Fruit fly (Drosophila melanogaster): ENCODE data around the gene Elys.
A peak's percentile ranks its signal among the peaks of the same experiment; 100 is the strongest.

Gene Elys

DNA sequence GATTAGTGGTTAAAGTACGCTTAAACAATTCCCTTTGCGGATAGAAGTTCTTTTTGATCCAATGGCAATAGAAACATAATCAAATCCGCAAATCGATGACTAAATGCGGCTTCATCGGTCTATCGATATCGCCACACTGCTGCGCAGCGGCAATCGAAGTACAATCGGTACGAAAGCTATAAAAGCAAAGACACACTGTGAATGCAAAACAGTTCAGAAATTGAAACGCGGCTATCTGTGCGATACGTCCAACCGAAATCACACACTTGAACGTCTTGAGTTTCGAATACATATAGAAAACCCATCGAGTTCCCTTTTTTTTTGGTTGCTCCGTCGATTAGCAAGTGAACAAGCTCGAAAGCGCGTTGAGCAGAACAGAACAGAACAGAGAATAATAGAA, 47.1 kb upstream of the Elys start, which contains the start of gene CG14207 (continued):
- TF ChIP-seq da (GFP tag; optimal IDR thresholded peaks at IDR 0.05) (no peak), CG9932 (GFP tag; IDR thresholded peaks at IDR 0.05) (peak; percentile 29; the same call in 1 of the 2 replicates)

DNA sequence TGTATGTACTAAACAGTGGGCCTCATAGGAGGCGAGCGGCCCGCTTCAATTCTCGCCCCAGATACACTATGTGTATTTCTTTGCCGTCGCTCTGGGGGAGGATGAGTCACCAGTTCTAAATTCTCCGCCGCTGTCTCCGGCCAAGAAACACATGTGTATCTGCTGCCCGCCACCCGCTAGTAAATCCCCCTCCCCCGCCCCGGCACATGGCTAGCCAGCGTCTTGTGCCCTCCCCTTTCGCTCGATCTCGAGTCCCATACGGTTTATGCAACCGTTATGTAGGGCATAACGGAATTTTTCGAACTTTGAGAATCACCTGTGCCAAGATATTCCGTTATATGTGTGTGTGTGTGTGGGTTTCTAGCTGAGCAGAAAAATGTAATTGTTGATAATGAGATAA, 46.2 kb upstream of the Elys start:
- TF ChIP-seq CG6254 (GFP tag; optimal IDR thresholded peaks at IDR 0.05) (no peak), CG8290 (GFP tag; optimal IDR thresholded peaks at IDR 0.05) (no peak), CG8290 (tag; optimal IDR thresholded peaks at IDR 0.05) (peak in 1 of 2 experiments; percentile 40), CG12104 (GFP tag; optimal IDR thresholded peaks at IDR 0.05) (no peak), Ptx1 (GFP tag; IDR thresholded peaks at IDR 0.05) (no peak), CG7357 (GFP tag; IDR thresholded peaks at IDR 0.05) (no peak), usp (GFP tag; optimal IDR thresholded peaks at IDR 0.05) (no peak), CG6175 (GFP tag; IDR thresholded peaks at IDR 0.05) (peak; percentile 51; the same call in 2 of the 3 replicates), Myb (GFP tag; optimal IDR thresholded peaks at IDR 0.05) (no peak), jing (GFP tag; optimal IDR thresholded peaks at IDR 0.05) (no peak), shn (GFP tag; optimal IDR thresholded peaks at IDR 0.05) (no peak), CG10543 (GFP tag; optimal IDR thresholded peaks at IDR 0.05) (peak; percentile 92), NFAT (GFP tag; IDR thresholded peaks at IDR 0.05) (peak; percentile 53; the same call in 1 of the 2 replicates), inv (GFP tag; IDR thresholded peaks at IDR 0.05; ENCODE audit: partially characterized antibody) (no peak), zfh2 (GFP tag; optimal IDR thresholded peaks at IDR 0.05) (no peak), BtbVII (GFP tag; optimal IDR thresholded peaks at IDR 0.05) (no peak), Doc2 (GFP tag; IDR thresholded peaks at IDR 0.05) (no peak), CTCF (GFP tag; optimal IDR thresholded peaks at IDR 0.05) (no peak), CHES-1-like (GFP tag; optimal IDR thresholded peaks at IDR 0.05) (no peak), sens (GFP tag) (no peak), kni (GFP tag; optimal IDR thresholded peaks at IDR 0.05) (no peak), CG7987 (GFP tag; optimal IDR thresholded peaks at IDR 0.05) (no peak), CG2678 (tag; optimal IDR thresholded peaks at IDR 0.05) (no peak), gsb (GFP tag; IDR thresholded peaks at IDR 0.05) (no peak), crol (GFP tag; IDR thresholded peaks at IDR 0.05) (peak; percentile 96), lab (GFP tag; optimal IDR thresholded peaks at IDR 0.05) (peak; percentile 11), crc (GFP tag; optimal IDR thresholded peaks at IDR 0.05) (no peak), bab2 (GFP tag; optimal IDR thresholded peaks at IDR 0.05) (no peak), otp (GFP tag; IDR thresholded peaks at IDR 0.05) (no peak), CG7839 (tag; optimal IDR thresholded peaks at IDR 0.05) (no peak), croc (GFP tag; conservative IDR thresholded peaks at IDR 0.05) (no peak), emc (GFP tag; optimal IDR thresholded peaks at IDR 0.05) (no peak), Dref (GFP tag; IDR thresholded peaks at IDR 0.05) (0 out of 2 replicates have a peak, but pooled peaks have one; percentile 15), CG31224 (GFP tag; IDR thresholded peaks at IDR 0.05) (no peak), CG11695 (GFP tag; IDR thresholded peaks at IDR 0.05) (no peak), Rfx (GFP tag; IDR thresholded peaks at IDR 0.05) (0 out of 2 replicates have a peak, but pooled peaks have one; percentile 49), CG17186 (GFP tag; optimal IDR thresholded peaks at IDR 0.05) (no peak), CG12769 (tag; optimal IDR thresholded peaks at IDR 0.05) (peak; percentile 83), sug (tag; optimal IDR thresholded peaks at IDR 0.05) (peak; percentile 68), wor (GFP tag; IDR thresholded peaks at IDR 0.05) (no peak), lbe (GFP tag; optimal IDR thresholded peaks at IDR 0.05) (no peak), HLH3B (GFP tag; IDR thresholded peaks at IDR 0.05) (no peak), Dp (GFP tag; optimal IDR thresholded peaks at IDR 0.05) (no peak), sd (tag; optimal IDR thresholded peaks at IDR 0.05) (peak; percentile 91), Adf1 (GFP tag; IDR thresholded peaks at IDR 0.05) (peak; percentile 9; the same call in 1 of the 2 replicates), cwo (GFP tag; optimal IDR thresholded peaks at IDR 0.05) (peak; percentile 76), CG32767 (GFP tag; IDR thresholded peaks at IDR 0.05) (peak; percentile 49; the same call in 1 of the 2 replicates), Side (GFP tag; optimal IDR thresholded peaks at IDR 0.05) (no peak), Bgb (GFP tag; IDR thresholded peaks at IDR 0.05; ENCODE audit: partially characterized antibody) (peak; percentile 9; the same call in 1 of the 2 replicates)

All from whole organism, embryonic.